Worm (Caenorhabditis elegans) whole organism, early embryonic: Measurements from ENCODE around the gene pkc-3.

ENCODE experiments used
- B0310.2 ChIP-seq: sonication (generic microtip); optimal IDR thresholded peaks from 2 replicates; lab custom pipeline; 2016; ENCODE audit warnings: mild to moderate bottlenecking, missing genetic modification characterization, missing compliant biosample characterization
- F13C5.2 ChIP-seq: sonication (generic microtip); optimal IDR thresholded peaks from 2 replicates; lab custom pipeline; 2017; ENCODE audit warnings: mild to moderate bottlenecking, missing genetic modification characterization, inconsistent platforms, missing compliant biosample characterization
- aly-1 ChIP-seq: sonication (generic microtip); optimal IDR thresholded peaks from 2 replicates; lab custom pipeline; 2016; ENCODE audit warnings: missing genetic modification characterization, missing compliant biosample characterization
- ama-1 ChIP-seq: fragments of 150-350 bp; optimal IDR thresholded peaks from 2 replicates; lab custom pipeline; 2014
- ceh-13 ChIP-seq: fragments of 200-800 bp; sonication (Bioruptor generic); optimal IDR thresholded peaks from 2 replicates; lab custom pipeline; 2018; ENCODE audit warnings: mild to moderate bottlenecking, missing genetic modification characterization, missing compliant biosample characterization
- ceh-36 ChIP-seq: sonication (generic microtip); optimal IDR thresholded peaks from 2 replicates; lab custom pipeline; 2016; ENCODE audit warnings: missing genetic modification characterization, inconsistent platforms, missing compliant biosample characterization
- ets-7 ChIP-seq: sonication (generic microtip); optimal IDR thresholded peaks from 2 replicates; lab custom pipeline; 2016; ENCODE audit warnings: missing genotype, missing genetic modification characterization, missing compliant biosample characterization
- flt-1 ChIP-seq: fragments of 200-800 bp; sonication (Bioruptor generic); IDR thresholded peaks from 2 replicates; pipeline ENCODE4 v1.3.6; 2022; ENCODE audit warnings: missing genetic modification characterization, missing compliant biosample characterization
- hmbx-1 ChIP-seq: sonication (generic microtip); optimal IDR thresholded peaks from 2 replicates; lab custom pipeline; 2016; ENCODE audit warnings: mild to moderate bottlenecking, missing genetic modification characterization, missing compliant biosample characterization
- hmg-4 ChIP-seq: fragments of 200-800 bp; sonication (Bioruptor generic); optimal IDR thresholded peaks from 2 replicates; lab custom pipeline; 2018; ENCODE audit warnings: mild to moderate bottlenecking, missing genetic modification characterization, missing compliant biosample characterization
- hnd-1 ChIP-seq: sonication (generic microtip); optimal IDR thresholded peaks from 2 replicates; lab custom pipeline; 2016; ENCODE audit warnings: missing genetic modification characterization, missing compliant biosample characterization
- pes-1 ChIP-seq: fragments of 200-800 bp; sonication (Bioruptor generic); IDR thresholded peaks from 2 replicates; pipeline ENCODE4 v1.3.6; 2022; ENCODE audit warnings: missing genetic modification reagents, missing genetic modification characterization, missing compliant biosample characterization
- scrt-1 ChIP-seq: fragments of 200-800 bp; sonication (Bioruptor generic); IDR thresholded peaks from 2 replicates; pipeline ENCODE4 v1.3.6; 2022; ENCODE audit warnings: missing genetic modification characterization, missing compliant biosample characterization
- sea-1 ChIP-seq: fragments of 200-800 bp; sonication (Bioruptor generic); conservative IDR thresholded peaks from 2 replicates; pipeline ENCODE4 v1.3.6; 2022; ENCODE audit warnings: missing genetic modification characterization, missing compliant biosample characterization
- tbx-11 ChIP-seq: fragments of 200-800 bp; sonication (Bioruptor generic); IDR thresholded peaks from 2 replicates; pipeline ENCODE4 v1.3.6; 2022; ENCODE audit warnings: missing genetic modification characterization, missing compliant biosample characterization
- tbx-37 ChIP-seq: fragments of 200-800 bp; sonication (Bioruptor generic); conservative IDR thresholded peaks from 2 replicates; pipeline ENCODE4 v1.3.6; 2022; ENCODE audit warnings: missing genetic modification reagents, missing genetic modification characterization, missing compliant biosample characterization
- tra-4 ChIP-seq: sonication (generic microtip); optimal IDR thresholded peaks from 2 replicates; lab custom pipeline; 2017; ENCODE audit warnings: missing genetic modification characterization, missing compliant biosample characterization

Gene pkc-3

DNA sequence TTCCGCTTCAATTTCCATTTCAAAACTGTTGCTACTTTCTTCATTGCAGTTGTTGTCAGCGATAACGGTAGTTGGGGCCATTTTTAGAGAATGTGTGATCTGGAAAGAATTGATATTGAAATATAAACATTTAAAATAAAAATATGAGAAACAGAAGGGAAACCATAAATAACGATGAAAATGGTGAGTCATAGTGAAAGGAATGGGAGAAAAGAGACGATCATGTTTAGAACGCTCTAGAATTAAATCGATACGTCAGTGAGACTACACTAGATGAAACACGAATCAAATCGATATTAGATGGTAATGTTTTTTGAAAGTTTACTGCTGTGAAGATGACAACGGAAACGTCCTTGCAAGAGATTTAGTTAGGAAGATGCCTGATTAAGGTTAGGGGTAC lies 29.1 kb downstream of the pkc-3 start, which contains the start of the genes EEED8.12 and EEED8.4:
Gene EEED8.12 (minus strand): TSS at position 101 of the 400 bp plus-strand sequence.
Gene EEED8.4 (plus strand): TSS at position 396 of the 400 bp plus-strand sequence.
- no peak for TF ChIP-seq ama-1
- TF ChIP-seq ceh-13 (GFP tag; lab: Kevin White, UChicago): no peak
- TF ChIP-seq sea-1 (GFP tag; lab: Robert Waterston, UW): no peak
- no peak for TF ChIP-seq aly-1
- no peak for TF ChIP-seq tra-4 (tag; lab: Kevin White, UChicago)
- no peak for TF ChIP-seq F13C5.2 (tag; lab: Kevin White, UChicago)
- TF ChIP-seq ets-7 (tag; lab: Kevin White, UChicago): no peak
- TF ChIP-seq ceh-36: no peak
- TF ChIP-seq tbx-37 (GFP tag; lab: Robert Waterston, UW): no peak
- TF ChIP-seq flt-1 (GFP tag; lab: Robert Waterston, UW): no peak
- TF ChIP-seq scrt-1 (GFP tag; lab: Robert Waterston, UW): no peak
- no peak for TF ChIP-seq hmbx-1 (tag; lab: Kevin White, UChicago)
- TF ChIP-seq B0310.2 (tag; lab: Kevin White, UChicago): no peak
- no peak for TF ChIP-seq hnd-1 (tag; lab: Kevin White, UChicago)
- no peak for TF ChIP-seq pes-1 (GFP tag; lab: Robert Waterston, UW)
- TF ChIP-seq tbx-11 (GFP tag; lab: Robert Waterston, UW): no peak

DNA sequence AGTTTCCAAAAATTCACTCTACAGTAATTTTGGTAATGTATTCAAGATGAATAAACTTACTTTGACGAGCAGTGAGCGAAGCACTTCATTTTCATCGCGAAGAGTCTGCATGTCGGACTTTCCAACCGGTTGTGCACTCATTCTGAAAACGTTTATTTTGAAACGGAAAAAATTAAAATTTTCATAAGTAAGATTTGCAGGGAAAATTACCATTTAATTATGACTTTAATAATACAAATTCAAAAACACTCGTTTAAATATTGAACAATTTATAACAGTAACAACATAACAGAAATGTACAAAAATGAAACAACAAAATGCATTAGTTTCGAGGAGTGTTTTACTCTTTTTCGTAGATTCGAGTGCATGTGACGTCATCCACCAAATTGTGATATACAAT lies 32.6 kb downstream of the pkc-3 start, which contains the start of the genes EEED8.13 and EEED8.18:
Gene EEED8.13 (minus strand): TSS at position 101 of the 400 bp plus-strand sequence.
Gene EEED8.18 (minus strand): TSS at position 144 of the 400 bp plus-strand sequence.
- TF ChIP-seq ets-7 (tag; lab: Kevin White, UChicago): no peak
- no peak for TF ChIP-seq tra-4 (tag; lab: Kevin White, UChicago)
- TF ChIP-seq tbx-37 (GFP tag; lab: Robert Waterston, UW): no peak
- no peak for TF ChIP-seq hmg-4 (GFP tag; lab: Kevin White, UChicago)
- TF ChIP-seq tbx-11 (GFP tag; lab: Robert Waterston, UW): no peak
- no peak for TF ChIP-seq ceh-13 (GFP tag; lab: Kevin White, UChicago)
- TF ChIP-seq B0310.2 (tag; lab: Kevin White, UChicago): no peak
- TF ChIP-seq ama-1: no peak
- TF ChIP-seq F13C5.2 (tag; lab: Kevin White, UChicago): no peak
- no peak for TF ChIP-seq hmbx-1 (tag; lab: Kevin White, UChicago)
- TF ChIP-seq hnd-1 (tag; lab: Kevin White, UChicago): no peak
- no peak for TF ChIP-seq scrt-1 (GFP tag; lab: Robert Waterston, UW)

ce11 chrII:5414040-5414439 lies 34.2 kb downstream of the pkc-3 start, which contains the start of the genes EEED8.14 and EEED8.3:
TSS of gene EEED8.14 (minus strand) at chrII:5414052.
TSS of gene EEED8.3 (plus strand) at chrII:5414276.
- TF ChIP-seq scrt-1 (GFP tag; lab: Robert Waterston, UW) (no peak), sea-1 (GFP tag; lab: Robert Waterston, UW) (no peak), ceh-13 (GFP tag; lab: Kevin White, UChicago) (no peak), B0310.2 (tag; lab: Kevin White, UChicago) (no peak), hmg-4 (GFP tag; lab: Kevin White, UChicago) (no peak), aly-1 (no peak), ceh-36 (no peak), tbx-11 (GFP tag; lab: Robert Waterston, UW) (no peak), hnd-1 (tag; lab: Kevin White, UChicago) (no peak), flt-1 (GFP tag; lab: Robert Waterston, UW) (no peak), tbx-37 (GFP tag; lab: Robert Waterston, UW) (no peak), pes-1 (GFP tag; lab: Robert Waterston, UW) (no peak), hmbx-1 (tag; lab: Kevin White, UChicago) (no peak), tra-4 (tag; lab: Kevin White, UChicago) (no peak), ama-1 (no peak)

- TF ChIP-seq B0310.2 (tag; lab: Kevin White, UChicago) (no peak), sea-1 (GFP tag; lab: Robert Waterston, UW) (no peak), aly-1 (no peak)
Measured at ce11 chrII:5416204-5416764, 36.5 kb downstream of the pkc-3 start, which contains the start of gene EEED8.2. TSS of gene EEED8.2 (plus strand) at chrII:5416714.

DNA sequence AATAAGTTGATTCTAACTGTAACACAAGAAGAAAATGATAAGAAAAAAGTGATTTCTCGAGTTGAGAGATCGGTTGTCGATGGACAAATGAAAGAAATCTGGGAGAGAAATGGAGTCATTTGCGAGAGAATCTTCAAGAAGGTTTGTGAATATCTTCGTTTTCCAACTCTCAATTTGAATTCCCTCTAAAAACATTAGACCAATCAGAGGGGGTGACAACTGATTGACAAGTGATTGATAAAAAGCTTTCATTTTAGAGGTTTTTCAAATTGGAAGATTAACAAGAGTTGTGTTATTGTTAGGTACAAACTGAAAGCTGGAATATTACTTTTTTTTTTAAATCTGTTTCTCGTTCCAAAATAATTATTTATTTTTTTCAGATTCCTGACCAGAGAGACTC lies 38.1 kb downstream of the pkc-3 start:
- TF ChIP-seq flt-1 (GFP tag; lab: Robert Waterston, UW) (no peak), ceh-36 (no peak), tra-4 (tag; lab: Kevin White, UChicago) (no peak)

- peak; percentile 3; the same call in 1 of the 2 replicates for TF ChIP-seq flt-1 (GFP tag; lab: Robert Waterston, UW)
- no peak for TF ChIP-seq hmbx-1 (tag; lab: Kevin White, UChicago)
- TF ChIP-seq sea-1 (GFP tag; lab: Robert Waterston, UW): 0 out of 2 replicates have a peak, but pooled peaks have one; percentile 10
- TF ChIP-seq tbx-11 (GFP tag; lab: Robert Waterston, UW): no peak
- TF ChIP-seq aly-1: no peak
Measured at ce11 chrII:5418317-5418716, 38.5 kb downstream of the pkc-3 start.

ce11 chrII:5418929-5419328 lies 39.1 kb downstream of the pkc-3 start, which contains the start of gene EEED8.15:
TSS of gene EEED8.15 (plus strand) at chrII:5419229.
- TF ChIP-seq pes-1 (GFP tag; lab: Robert Waterston, UW): no peak
- TF ChIP-seq tbx-37 (GFP tag; lab: Robert Waterston, UW): no peak
- no peak for TF ChIP-seq B0310.2 (tag; lab: Kevin White, UChicago)
- no peak for TF ChIP-seq flt-1 (GFP tag; lab: Robert Waterston, UW)
- TF ChIP-seq scrt-1 (GFP tag; lab: Robert Waterston, UW): no peak
- no peak for TF ChIP-seq ama-1
- no peak for TF ChIP-seq sea-1 (GFP tag; lab: Robert Waterston, UW)
